Fruit fly (Drosophila melanogaster): Measurements from ENCODE around the gene CG7655.

- TF ChIP-seq Crg-1 (GFP tag; optimal IDR thresholded peaks at IDR 0.05) = no peak
- TF ChIP-seq toe (GFP tag; optimal IDR thresholded peaks at IDR 0.05) = peak; percentile 30
- no peak for TF ChIP-seq CG33017 (tag; optimal IDR thresholded peaks at IDR 0.05)
- TF ChIP-seq CG7045 (GFP tag; optimal IDR thresholded peaks at IDR 0.05) = no peak
- no peak for TF ChIP-seq CG7101 (tag; optimal IDR thresholded peaks at IDR 0.05)
- no peak for TF ChIP-seq CG1620 (GFP tag; optimal IDR thresholded peaks at IDR 0.05)
- no peak for TF ChIP-seq CG5204 (GFP tag; optimal IDR thresholded peaks at IDR 0.05)
- no peak for TF ChIP-seq ovo (GFP tag; optimal IDR thresholded peaks at IDR 0.05)
- TF ChIP-seq Clk (GFP tag; optimal IDR thresholded peaks at IDR 0.05) = no peak
- TF ChIP-seq CG12768 (GFP tag; optimal IDR thresholded peaks at IDR 0.05) = no peak
- peak; percentile 19 for TF ChIP-seq bab1 (GFP tag; optimal IDR thresholded peaks at IDR 0.05)
- TF ChIP-seq Hr96 (GFP tag; optimal IDR thresholded peaks at IDR 0.05) = no peak
- TF ChIP-seq pad (GFP tag; optimal IDR thresholded peaks at IDR 0.05) = no peak
- no peak for TF ChIP-seq kay (GFP tag; ENCODE audit: borderline replicate concordance)
Observed at dm6 chr3R:17647444-17647843, 35.0 kb upstream of the CG7655 start, which contains the start of gene CG14322.

Measured in whole organism, adult.